Fruit fly (Drosophila melanogaster): Measurements from ENCODE around the gene Sod1.

- TF ChIP-seq psq (optimal IDR thresholded peaks at IDR 0.05) (no peak), h (optimal IDR thresholded peaks at IDR 0.05) (no peak), Sin3A (optimal IDR thresholded peaks at IDR 0.05) (no peak)
These were observed 4.2 kb upstream of the Sod1 start for dm6 chr3L:11117733-11118132.
